Fruit fly (Drosophila melanogaster) whole organism, pupa: ENCODE data around the gene CG9119.

Experiments used
- CG12605 ChIP-seq: fragments of 200-800 bp; sonication (Bioruptor generic); IDR thresholded peaks from 2 replicates; pipeline ENCODE4 v1.3.6; 2022; ENCODE audit warnings: missing biosample characterization, missing genetic modification characterization
- CG13204 ChIP-seq: fragments of 200-800 bp; sonication (Bioruptor generic); optimal IDR thresholded peaks from 2 replicates; lab custom pipeline; 2018; ENCODE audit warnings: missing biosample characterization, mild to moderate bottlenecking, missing genetic modification characterization, moderate library complexity
- CG15710 ChIP-seq: fragments of 200-800 bp; sonication (Bioruptor generic); optimal IDR thresholded peaks from 2 replicates; lab custom pipeline; 2018; ENCODE audit warnings: missing biosample characterization, mild to moderate bottlenecking, missing genetic modification characterization, moderate library complexity
- CG4496 ChIP-seq: fragments of 200-800 bp; sonication (Bioruptor generic); IDR thresholded peaks from 3 replicates; pipeline ENCODE4 v1.3.6; 2022; ENCODE audit warnings: missing biosample characterization, missing genetic modification characterization
- CG8159 ChIP-seq: fragments of 200-800 bp; sonication (Bioruptor generic); optimal IDR thresholded peaks from 3 replicates; lab custom pipeline; 2018; ENCODE audit warnings: missing biosample characterization, mild to moderate bottlenecking, missing genetic modification characterization, moderate library complexity
- CG9948 ChIP-seq: fragments of 200-800 bp; sonication (Bioruptor generic); optimal IDR thresholded peaks from 2 replicates; lab custom pipeline; 2018; ENCODE audit warnings: missing biosample characterization, mild to moderate bottlenecking, missing genetic modification characterization, moderate library complexity
- EcR ChIP-seq: fragments of 200-800 bp; sonication (Bioruptor generic); optimal IDR thresholded peaks from 3 replicates; lab custom pipeline; 2019; ENCODE audit warnings: missing biosample characterization, missing genetic modification characterization, mild to moderate bottlenecking, moderate library complexity, missing genetic modification reagents
- Ets98B ChIP-seq: fragments of 200-800 bp; sonication (Bioruptor generic); IDR thresholded peaks from 2 replicates; pipeline ENCODE4 v1.3.6; 2022; ENCODE audit warnings: missing biosample characterization, missing genetic modification characterization
- Pif1B ChIP-seq: fragments of 200-800 bp; sonication (Bioruptor generic); optimal IDR thresholded peaks from 3 replicates; lab custom pipeline; 2016; ENCODE audit warnings: missing biosample characterization, missing genetic modification characterization
- Snoo ChIP-seq: fragments of 200-800 bp; sonication (Bioruptor generic); optimal IDR thresholded peaks from 3 replicates; lab custom pipeline; 2017; ENCODE audit warnings: missing biosample characterization, mild to moderate bottlenecking, missing genetic modification characterization, inconsistent platforms
- fd96Ca ChIP-seq: fragments of 200-800 bp; sonication (Bioruptor generic); IDR thresholded peaks from 3 replicates; pipeline ENCODE4 v1.3.6; 2022; ENCODE audit warnings: missing biosample characterization, missing genetic modification characterization
- gl ChIP-seq: fragments of 200-800 bp; sonication (Bioruptor generic); optimal IDR thresholded peaks from 2 replicates; lab custom pipeline; 2018; ENCODE audit warnings: missing biosample characterization, mild to moderate bottlenecking, missing genetic modification characterization
- rn ChIP-seq: fragments of 200-800 bp; sonication (Bioruptor generic); IDR thresholded peaks from 2 replicates; pipeline ENCODE4 v1.3.6; 2022; ENCODE audit warnings: missing biosample characterization, missing genetic modification characterization

DNA sequence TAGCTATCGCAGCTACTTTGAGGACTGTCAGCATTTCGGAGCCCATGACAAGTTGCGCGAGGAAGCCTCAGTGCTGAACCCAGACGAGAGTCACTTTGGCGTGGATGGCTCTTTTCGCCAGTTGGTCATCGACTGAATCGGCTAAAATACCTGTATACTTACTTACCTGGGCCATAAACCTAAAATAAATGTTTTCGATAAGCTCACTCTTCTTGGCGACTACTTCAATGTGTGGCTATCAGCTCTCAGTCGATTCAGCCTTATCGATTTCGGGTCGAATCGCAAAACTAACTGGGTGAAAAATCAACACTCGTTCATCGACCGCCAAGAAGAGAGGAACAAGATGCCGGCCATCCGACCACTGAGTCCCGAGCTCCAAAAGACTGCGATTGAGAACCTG, 29.2 kb upstream of the CG9119 start, which contains the start of gene CG33966:
- TF ChIP-seq EcR (GFP tag; lab: Kevin White, UChicago) (no peak), CG13204 (GFP tag; lab: Kevin White, UChicago) (no peak), gl (tag; lab: Kevin White, UChicago) (no peak), Ets98B (GFP tag; lab: Robert Waterston, UW) (no peak), rn (no peak), CG4496 (GFP tag; lab: Robert Waterston, UW) (no peak), Snoo (tag; lab: Kevin White, UChicago) (no peak), CG9948 (tag; lab: Kevin White, UChicago) (no peak), CG8159 (tag; lab: Kevin White, UChicago) (no peak), CG12605 (no peak), Pif1B (GFP tag; lab: Kevin White, UChicago) (no peak), CG15710 (tag; lab: Kevin White, UChicago) (no peak), fd96Ca (GFP tag; lab: Robert Waterston, UW) (no peak)
